Worm (Caenorhabditis elegans): Measurements from ENCODE around the gene gln-6.

Gene gln-6

DNA sequence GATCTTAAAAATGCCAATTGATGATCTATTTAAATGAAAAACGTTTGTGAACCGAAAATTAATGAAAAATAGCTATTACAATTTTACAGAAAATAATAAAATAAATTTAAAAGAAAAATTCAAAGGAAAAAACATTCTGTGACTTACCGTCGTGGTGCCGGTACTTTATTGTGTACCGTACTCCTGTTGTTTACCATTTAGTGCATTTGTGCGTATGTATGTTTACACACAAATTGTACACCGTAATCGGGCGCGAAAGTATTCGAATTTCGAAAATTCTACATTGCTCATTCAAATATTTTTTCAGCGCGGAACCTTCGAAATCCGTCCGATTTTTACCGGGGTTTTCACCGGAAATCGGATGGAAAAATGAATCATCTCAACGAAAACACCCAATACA, 37.3 kb upstream of the gln-6 start, which contains the start of gene T13F2.6 (continued):
- no peak for TF ChIP-seq ceh-62 (tag; optimal IDR thresholded peaks at IDR 0.05)
- no peak for TF ChIP-seq ceh-82 (tag; optimal IDR thresholded peaks at IDR 0.05)
- no peak for TF ChIP-seq snpc-4 (tag; optimal IDR thresholded peaks at IDR 0.05)
- 0 out of 2 replicates have a peak, but pooled peaks have one; percentile 35 for TF ChIP-seq ceh-44 (GFP tag; IDR thresholded peaks at IDR 0.05)
- no peak for TF ChIP-seq dpl-1 (GFP tag; optimal IDR thresholded peaks at IDR 0.05)
- TF ChIP-seq nhr-237 (tag; optimal IDR thresholded peaks at IDR 0.05) = no peak
- peak; percentile 42; the same call in 1 of the 2 replicates for TF ChIP-seq arid-1 (GFP tag; conservative IDR thresholded peaks at IDR 0.05)
- peak; percentile 86 for TF ChIP-seq F49E8.2 (tag; optimal IDR thresholded peaks at IDR 0.05; ENCODE audit: borderline replicate concordance)
- no peak for TF ChIP-seq daf-12 (tag; optimal IDR thresholded peaks at IDR 0.05)
- no peak for TF ChIP-seq T26A8.4 (GFP tag; IDR thresholded peaks at IDR 0.05)
- no peak for TF ChIP-seq attf-4 (tag; optimal IDR thresholded peaks at IDR 0.05)
- no peak for TF ChIP-seq zip-11 (GFP tag; IDR thresholded peaks at IDR 0.05)
- TF ChIP-seq unc-130 (GFP tag; optimal IDR thresholded peaks at IDR 0.05) = peak; percentile 86
- TF ChIP-seq ceh-20 (GFP tag; IDR thresholded peaks at IDR 0.05) = no peak
- no peak for TF ChIP-seq nhr-10 (tag; optimal IDR thresholded peaks at IDR 0.05)
- peak in 1 of 2 experiments; percentile 77 for TF ChIP-seq lsy-2 (tag; optimal IDR thresholded peaks at IDR 0.05)
- TF ChIP-seq snpc-1.2 (GFP tag; IDR thresholded peaks at IDR 0.05) = peak; percentile 81
- TF ChIP-seq lin-38 (GFP tag; IDR thresholded peaks at IDR 0.05) = peak; percentile 75
- TF ChIP-seq php-3 (GFP tag; IDR thresholded peaks at IDR 0.05) = no peak
- no peak for TF ChIP-seq R02D3.7 (tag; optimal IDR thresholded peaks at IDR 0.05)
- no peak for TF ChIP-seq lir-3 (tag; optimal IDR thresholded peaks at IDR 0.05)
- no peak for TF ChIP-seq dmd-6 (GFP tag; IDR thresholded peaks at IDR 0.05)
- TF ChIP-seq ama-1 (optimal IDR thresholded peaks at IDR 0.05) = no peak
- no peak for TF ChIP-seq F37D6.2 (tag; optimal IDR thresholded peaks at IDR 0.05)
- TF ChIP-seq ztf-11 (tag; optimal IDR thresholded peaks at IDR 0.05) = no peak
- TF ChIP-seq nhr-48 (tag; optimal IDR thresholded peaks at IDR 0.05) = no peak

DNA sequence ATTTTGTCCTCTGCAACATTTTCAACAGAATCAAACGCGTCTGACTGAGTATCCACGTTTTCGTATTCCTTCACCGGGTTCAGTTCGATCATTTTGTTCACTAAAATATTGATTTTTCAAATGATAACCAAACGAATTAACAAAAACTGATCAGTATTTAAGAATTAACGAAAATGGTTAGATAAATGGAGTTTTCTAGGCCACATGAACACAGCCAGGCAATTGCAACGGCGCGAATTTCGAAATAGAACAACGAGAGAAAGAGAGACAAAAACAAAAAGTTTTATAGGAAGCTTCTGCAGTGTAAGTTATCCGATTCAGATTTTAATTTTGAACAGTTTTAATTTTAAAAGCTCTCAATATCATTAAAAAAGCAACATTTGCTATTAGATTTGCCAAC, 36.8 kb upstream of the gln-6 start, which contains the start of gene sna-2:
Gene sna-2, minus strand, starts transcription at position 100 of the 400 bp plus-strand sequence.
- no peak for TF ChIP-seq zfp-2 (tag; optimal IDR thresholded peaks at IDR 0.05)
- TF ChIP-seq mes-2 (tag; optimal IDR thresholded peaks at IDR 0.05; ENCODE audit: poor library complexity, severe bottlenecking) = peak; percentile 93
- peak in 1 of 2 experiments; percentile 57 for TF ChIP-seq hif-1 (tag; optimal IDR thresholded peaks at IDR 0.05)
- peak; percentile 44 for TF ChIP-seq nhr-6 (tag; optimal IDR thresholded peaks at IDR 0.05)
- peak; percentile 92 for TF ChIP-seq dpl-1 (GFP tag; optimal IDR thresholded peaks at IDR 0.05)

DNA sequence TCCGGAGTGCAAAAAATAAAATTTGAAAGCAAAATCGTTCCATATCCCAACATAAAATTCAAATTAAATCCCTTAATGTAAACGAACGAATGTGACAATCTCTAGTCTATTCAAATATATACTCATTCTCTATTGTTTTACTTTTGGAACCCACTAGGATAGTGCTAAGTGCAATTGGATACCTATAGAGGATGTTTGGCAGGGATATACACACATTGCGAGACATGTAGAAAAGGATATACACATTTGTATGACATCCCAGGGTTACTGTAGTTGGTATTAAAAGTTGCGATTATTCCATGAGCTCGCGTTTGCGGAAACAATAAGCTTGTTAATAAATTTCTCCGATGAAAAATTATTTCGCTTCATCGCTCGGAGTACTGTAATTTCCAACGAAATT, 32.7 kb upstream of the gln-6 start:
- TF ChIP-seq unc-62 (GFP tag; optimal IDR thresholded peaks at IDR 0.05 in 1 of 2) (no peak), unc-62 (tag; optimal IDR thresholded peaks at IDR 0.05) (no peak), tag-97 (GFP tag; IDR thresholded peaks at IDR 0.05) (no peak), ceh-28 (tag; optimal IDR thresholded peaks at IDR 0.05) (no peak), unc-39 (tag; optimal IDR thresholded peaks at IDR 0.05) (no peak), dmd-6 (GFP tag; IDR thresholded peaks at IDR 0.05) (no peak), Y75B8A.6 (GFP tag; IDR thresholded peaks at IDR 0.05) (no peak), nhr-6 (tag; optimal IDR thresholded peaks at IDR 0.05) (no peak), snpc-1.2 (GFP tag; IDR thresholded peaks at IDR 0.05) (no peak), zip-2 (tag; optimal IDR thresholded peaks at IDR 0.05) (no peak), Y105C5A.15 (GFP tag; IDR thresholded peaks at IDR 0.05) (no peak), dmd-8 (GFP tag; IDR thresholded peaks at IDR 0.05) (no peak)

All from whole organism, L4 larva.